Fruit fly (Drosophila melanogaster): Measurements from ENCODE around the gene CG12213.

Gene CG12213

dm6 chr3R:12016828-12017280 lies 49.4 kb upstream of the CG12213 start, which contains the start of the genes DCAF12 and Spt3 (continued):
- TF ChIP-seq CG11456 (GFP tag; IDR thresholded peaks at IDR 0.05) (0 out of 3 replicates have a peak, but pooled peaks have one; percentile 30), CG13287 (GFP tag; IDR thresholded peaks at IDR 0.05; ENCODE audit: partially characterized antibody) (peak; percentile 90), unpg (GFP tag; optimal IDR thresholded peaks at IDR 0.05) (no peak), dati (GFP tag; IDR thresholded peaks at IDR 0.05) (no peak), ind (GFP tag; optimal IDR thresholded peaks at IDR 0.05) (peak; percentile 53), CG17186 (GFP tag; optimal IDR thresholded peaks at IDR 0.05) (peak; percentile 2), Hsf (GFP tag; optimal IDR thresholded peaks at IDR 0.05) (no peak), CG7839 (tag; optimal IDR thresholded peaks at IDR 0.05) (no peak), CG18599 (GFP tag; optimal IDR thresholded peaks at IDR 0.05) (peak; percentile 62), BtbVII (GFP tag; optimal IDR thresholded peaks at IDR 0.05) (no peak), lola (GFP tag; optimal IDR thresholded peaks at IDR 0.05) (peak in 1 of 3 experiments; percentile 63), HLH4C (GFP tag; IDR thresholded peaks at IDR 0.05; ENCODE audit: partially characterized antibody) (peak; percentile 93), CG43689 (GFP tag; IDR thresholded peaks at IDR 0.05) (no peak), CG8924 (tag; optimal IDR thresholded peaks at IDR 0.05) (peak; percentile 77), otp (GFP tag; IDR thresholded peaks at IDR 0.05) (no peak), C15 (GFP tag; IDR thresholded peaks at IDR 0.05) (no peak), CG5245 (GFP tag; optimal IDR thresholded peaks at IDR 0.05) (no peak), zen (tag; optimal IDR thresholded peaks at IDR 0.05) (peak; percentile 63), CG13424 (tag; optimal IDR thresholded peaks at IDR 0.05) (peak; percentile 72), CG12236 (GFP tag; optimal IDR thresholded peaks at IDR 0.05) (no peak), wor (GFP tag; IDR thresholded peaks at IDR 0.05) (no peak), CG10147 (GFP tag; optimal IDR thresholded peaks at IDR 0.05) (peak; percentile 64), kay (GFP tag; optimal IDR thresholded peaks at IDR 0.05) (peak; percentile 58), CG32772 (GFP tag; IDR thresholded peaks at IDR 0.05) (0 out of 2 replicates have a peak, but pooled peaks have one; percentile 23), CG4730 (GFP tag; IDR thresholded peaks at IDR 0.05) (peak; percentile 32; the same call in 1 of the 2 replicates), slp2 (GFP tag; optimal IDR thresholded peaks at IDR 0.05) (peak; percentile 15), wdn (GFP tag; IDR thresholded peaks at IDR 0.05) (0 out of 2 replicates have a peak, but pooled peaks have one; percentile 21), slou (GFP tag; optimal IDR thresholded peaks at IDR 0.05) (peak; percentile 7), chinmo (GFP tag; IDR thresholded peaks at IDR 0.05; ENCODE audit: partially characterized antibody) (peak; percentile 81; the same call in 2 of the 4 replicates), sisA (GFP tag; IDR thresholded peaks at IDR 0.05) (peak; percentile 58), shn (GFP tag; optimal IDR thresholded peaks at IDR 0.05) (no peak), Six4 (GFP tag; optimal IDR thresholded peaks at IDR 0.05) (peak; percentile 25), CG14710 (tag; optimal IDR thresholded peaks at IDR 0.05) (peak; percentile 83), dpn (GFP tag; optimal IDR thresholded peaks at IDR 0.05) (peak in 1 of 2 experiments; percentile 45), sd (tag; optimal IDR thresholded peaks at IDR 0.05) (no peak), HmgD (GFP tag; optimal IDR thresholded peaks at IDR 0.05) (no peak), insv (GFP tag; optimal IDR thresholded peaks at IDR 0.05) (peak in 1 of 2 experiments; percentile 23), Ssrp (tag; optimal IDR thresholded peaks at IDR 0.05) (peak; percentile 44), lab (GFP tag; optimal IDR thresholded peaks at IDR 0.05) (peak; percentile 63), Sry-δ (GFP tag; optimal IDR thresholded peaks at IDR 0.05) (peak; percentile 75), crp (GFP tag; optimal IDR thresholded peaks at IDR 0.05) (peak in 1 of 2 experiments; percentile 89), B-H2 (GFP tag; optimal IDR thresholded peaks at IDR 0.05) (peak; percentile 48), CG8765 (GFP tag; IDR thresholded peaks at IDR 0.05) (0 out of 2 replicates have a peak, but pooled peaks have one; percentile 12), Med (GFP tag) (peak; percentile 76), Usf (GFP tag; optimal IDR thresholded peaks at IDR 0.05) (no peak), CG12155 (GFP tag; optimal IDR thresholded peaks at IDR 0.05) (peak; percentile 7), Elba2 (GFP tag; optimal IDR thresholded peaks at IDR 0.05) (no peak), CG1233 (GFP tag; optimal IDR thresholded peaks at IDR 0.05) (peak; percentile 48), Kr (GFP tag; optimal IDR thresholded peaks at IDR 0.05) (peak; percentile 91), Ets65A (GFP tag) (no peak)
